Worm (Caenorhabditis elegans) whole organism, L4 larva: ENCODE data around the gene vrk-1.

ENCODE experiments used
- R02D3.7 ChIP-seq: fragments of 150-350 bp; sonication (generic microtip); optimal IDR thresholded peaks from 3 replicates; lab custom pipeline; 2014; ENCODE audit warnings: missing biosample characterization, missing genetic modification characterization
- fos-1 ChIP-seq: fragments of 150-350 bp; optimal IDR thresholded peaks from 2 replicates; lab custom pipeline; 2014; ENCODE audit warnings: missing biosample characterization, missing genetic modification characterization
- hlh-11 ChIP-seq: fragments of 200-800 bp; sonication (Bioruptor generic); optimal IDR thresholded peaks from 2 replicates; lab custom pipeline; 2018; ENCODE audit warnings: mild to moderate bottlenecking, missing genetic modification characterization, missing compliant biosample characterization
- mdl-1 ChIP-seq, 2 experiments: fragments of 150-350 bp in 1 of 2; sonication (generic microtip) in 1 of 2; optimal IDR thresholded peaks; 2 replicates each; lab custom pipeline; 2014 to 2017; ENCODE audit warnings: missing biosample characterization in 2 of 2, missing genetic modification characterization in 2 of 2

DNA sequence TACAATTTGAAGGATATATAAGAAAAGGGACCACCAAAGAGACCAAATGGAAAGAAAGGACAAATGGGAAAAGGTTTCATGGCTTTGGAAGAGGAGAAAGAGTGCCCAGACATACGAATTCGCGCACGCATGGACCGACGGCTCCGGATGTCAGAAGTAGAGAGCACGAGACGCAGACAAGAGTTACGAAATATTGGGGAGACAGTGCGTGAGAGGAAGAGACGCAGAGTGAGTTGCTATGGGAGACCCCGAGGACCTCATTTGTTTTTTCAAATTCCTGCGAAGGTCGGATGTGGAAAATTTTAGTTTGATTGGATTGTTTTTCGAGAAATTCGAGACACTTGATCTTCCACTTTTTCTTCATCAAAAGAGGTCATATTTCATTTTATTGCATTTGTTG lies 44.9 kb downstream of the vrk-1 start:
- TF ChIP-seq hlh-11: no peak
- no peak for TF ChIP-seq mdl-1 (tag; optimal IDR thresholded peaks at IDR 0.05; lab: Kevin White, UChicago)
- no peak for TF ChIP-seq fos-1 (tag; lab: Kevin White, UChicago)
- no peak for TF ChIP-seq R02D3.7 (tag; lab: Kevin White, UChicago)
